Fruit fly (Drosophila melanogaster) whole organism, wandering third instar larva: ENCODE data around the gene Asator.

Source experiments
- Abd-B ChIP-seq: fragments of >200 bp; optimal IDR thresholded peaks from 2 replicates; lab custom pipeline; 2017; ENCODE audit warnings: missing biosample characterization, missing genetic modification characterization
- CG32264 ChIP-seq: fragments of 200-800 bp; sonication (Bioruptor generic); optimal IDR thresholded peaks from 2 replicates; lab custom pipeline; 2016; ENCODE audit warnings: missing biosample characterization, missing genetic modification characterization
- CG9705 ChIP-seq: fragments of 200-800 bp; sonication (Bioruptor generic); optimal IDR thresholded peaks from 2 replicates; lab custom pipeline; 2018; ENCODE audit warnings: missing biosample characterization, mild to moderate bottlenecking, missing genetic modification characterization
- CrebA ChIP-seq: fragments of 200-800 bp; sonication (Bioruptor generic); optimal IDR thresholded peaks from 2 replicates; lab custom pipeline; 2016; ENCODE audit warnings: missing biosample characterization, mild to moderate bottlenecking, missing genetic modification characterization, borderline replicate concordance
- Dfd ChIP-seq: fragments of >200 bp; optimal IDR thresholded peaks from 2 replicates; lab custom pipeline; 2017; ENCODE audit warnings: missing biosample characterization, missing genetic modification characterization
- Hnf4 ChIP-seq: fragments of 200-800 bp; sonication (Bioruptor generic); optimal IDR thresholded peaks from 2 replicates; lab custom pipeline; 2016; ENCODE audit warnings: missing biosample characterization, mild to moderate bottlenecking, missing genetic modification characterization
- Mio ChIP-seq: sonication (Bioruptor generic); optimal IDR thresholded peaks from 2 replicates; lab custom pipeline; 2016; ENCODE audit warnings: missing biosample characterization, missing genetic modification characterization
- N ChIP-seq: fragments of >200 bp; optimal IDR thresholded peaks from 2 replicates; lab custom pipeline; 2018; ENCODE audit warnings: missing biosample characterization, missing external identifiers, missing genetic modification characterization
- Vsx2 ChIP-seq: fragments of 200-300, 225-300 bp; sonication (Bioruptor generic); optimal IDR thresholded peaks from 2 replicates; lab custom pipeline; 2018; ENCODE audit warnings: missing biosample characterization, missing genetic modification characterization; ENCODE audit not compliant: partially characterized antibody
- br ChIP-seq: fragments of 200-800 bp; sonication (Bioruptor generic); optimal IDR thresholded peaks from 2 replicates; lab custom pipeline; 2016; ENCODE audit warnings: missing biosample characterization, missing genetic modification characterization
- dmrt93B ChIP-seq: fragments of 200-800 bp; sonication (Bioruptor generic); optimal IDR thresholded peaks from 2 replicates; lab custom pipeline; 2018; ENCODE audit warnings: missing biosample characterization, mild to moderate bottlenecking, missing genetic modification characterization
- ey ChIP-seq: fragments of 200-800 bp; sonication (Bioruptor generic); optimal IDR thresholded peaks from 2 replicates; lab custom pipeline; 2016; ENCODE audit warnings: missing biosample characterization, missing genetic modification characterization
- foxo ChIP-seq, 2 experiments: fragments of 200-800 bp; sonication (Bioruptor generic); optimal IDR thresholded peaks; 2 replicates in 1 of 2; 3 replicates in 1 of 2; lab custom pipeline; 2016 to 2017; ENCODE audit warnings: missing biosample characterization in 2 of 2, missing genetic modification characterization in 2 of 2
- fru ChIP-seq: fragments of 200-800 bp; sonication (Bioruptor generic); optimal IDR thresholded peaks from 3 replicates; lab custom pipeline; 2016; ENCODE audit warnings: missing biosample characterization, mild to moderate bottlenecking, missing genetic modification characterization
- jim ChIP-seq: fragments of 175-275, 200-325 bp; sonication (Bioruptor generic); optimal IDR thresholded peaks from 2 replicates; lab custom pipeline; 2016; ENCODE audit warnings: missing biosample characterization, mild to moderate bottlenecking, missing genetic modification characterization
- lola ChIP-seq: fragments of >200 bp; optimal IDR thresholded peaks from 2 replicates; lab custom pipeline; 2017; ENCODE audit warnings: missing biosample characterization, missing genetic modification characterization
- psq ChIP-seq: fragments of 200-800 bp; sonication (Bioruptor generic); optimal IDR thresholded peaks from 3 replicates; lab custom pipeline; 2017; ENCODE audit warnings: missing biosample characterization, mild to moderate bottlenecking, missing genetic modification characterization, moderate library complexity
- sage ChIP-seq: fragments of 200-800 bp; sonication (Bioruptor generic); optimal IDR thresholded peaks from 2 replicates; lab custom pipeline; 2016; ENCODE audit warnings: missing biosample characterization, mild to moderate bottlenecking, missing genetic modification characterization
- sv ChIP-seq: fragments of 200-800 bp; sonication (Bioruptor generic); optimal IDR thresholded peaks from 3 replicates; lab custom pipeline; 2016; ENCODE audit warnings: missing biosample characterization, missing genetic modification characterization
- tai ChIP-seq: sonication (Bioruptor generic); optimal IDR thresholded peaks from 2 replicates; lab custom pipeline; 2016; ENCODE audit warnings: missing biosample characterization, missing genetic modification characterization
- usp ChIP-seq: fragments of >200 bp; optimal IDR thresholded peaks from 2 replicates; lab custom pipeline; 2017; ENCODE audit warnings: missing biosample characterization, missing genetic modification characterization
- woc ChIP-seq: sonication (Bioruptor generic); optimal IDR thresholded peaks from 2 replicates; lab custom pipeline; 2016; ENCODE audit warnings: missing biosample characterization, mild to moderate bottlenecking, missing genetic modification characterization

Asator gene

dm6 chr4:423338-423737 lies 65.5 kb downstream of the Asator start:
- TF ChIP-seq jim (GFP tag; lab: Kevin White, UChicago), result no peak
- TF ChIP-seq lola (GFP tag; lab: Kevin White, UChicago), result no peak
- no peak for TF ChIP-seq Hnf4 (GFP tag; lab: Kevin White, UChicago)

dm6 chr4:421772-422171 lies 67.0 kb downstream of the Asator start:
- no peak for TF ChIP-seq sv (GFP tag; lab: Kevin White, UChicago)
- no peak for TF ChIP-seq CG9705 (GFP tag; lab: Kevin White, UChicago)
- no peak for TF ChIP-seq lola (GFP tag; lab: Kevin White, UChicago)
- no peak for TF ChIP-seq ey (GFP tag; lab: Kevin White, UChicago)
- TF ChIP-seq dmrt93B (GFP tag; lab: Kevin White, UChicago), result no peak
- TF ChIP-seq Vsx2 (GFP tag; lab: Kevin White, UChicago), result no peak
- no peak for TF ChIP-seq CG32264
- no peak for TF ChIP-seq foxo (GFP tag; optimal IDR thresholded peaks at IDR 0.05; lab: Kevin White, UChicago)
- TF ChIP-seq CrebA (GFP tag; lab: Kevin White, UChicago), result no peak
- no peak for TF ChIP-seq psq (GFP tag; lab: Kevin White, UChicago)
- TF ChIP-seq br (GFP tag; lab: Kevin White, UChicago), result no peak
- TF ChIP-seq N (GFP tag; lab: Kevin White, UChicago), result no peak
- no peak for TF ChIP-seq Abd-B
- no peak for TF ChIP-seq usp
- TF ChIP-seq sage (GFP tag; lab: Kevin White, UChicago), result no peak
- TF ChIP-seq woc (GFP tag; lab: Kevin White, UChicago), result no peak
- TF ChIP-seq jim (GFP tag; lab: Kevin White, UChicago), result no peak
- TF ChIP-seq Mio (GFP tag; lab: Kevin White, UChicago), result no peak
- no peak for TF ChIP-seq tai (GFP tag; lab: Kevin White, UChicago)

dm6 chr4:421025-421424 lies 67.8 kb downstream of the Asator start:
- TF ChIP-seq Dfd (GFP tag; lab: Kevin White, UChicago) (peak; percentile 52), fru (GFP tag; lab: Kevin White, UChicago) (no peak)
